Worm (Caenorhabditis elegans) whole organism, young adult: ENCODE data around the gene F41H8.2.

Source experiments
- B0019.2 ChIP-seq: fragments of 200-800 bp; sonication (Bioruptor generic); conservative IDR thresholded peaks from 2 replicates; pipeline ENCODE4 v1.3.6; 2022; ENCODE audit warnings: missing genetic modification reagents, missing genetic modification characterization, missing compliant biosample characterization
- B0035.1 ChIP-seq: sonication (generic microtip); optimal IDR thresholded peaks from 2 replicates; lab custom pipeline; 2016; ENCODE audit warnings: missing genetic modification characterization, mild to moderate bottlenecking, missing compliant biosample characterization, missing genotype, missing genetic modification reagents
- C17E4.6 ChIP-seq: fragments of 200-800 bp; sonication (Bioruptor generic); IDR thresholded peaks from 2 replicates; pipeline ENCODE4 v1.3.6; 2022; ENCODE audit warnings: missing genetic modification reagents, missing genetic modification characterization, missing compliant biosample characterization
- F22D6.2 ChIP-seq: sonication (generic microtip); optimal IDR thresholded peaks from 2 replicates; lab custom pipeline; 2016; ENCODE audit warnings: mild to moderate bottlenecking, missing genetic modification characterization, missing compliant biosample characterization
- F52B5.7 ChIP-seq: sonication (generic microtip); optimal IDR thresholded peaks from 2 replicates; lab custom pipeline; 2016; ENCODE audit warnings: mild to moderate bottlenecking, missing genetic modification characterization, missing compliant biosample characterization
- Y53F4B.3 ChIP-seq: fragments of 200-800 bp; sonication (Bioruptor generic); IDR thresholded peaks from 2 replicates; pipeline ENCODE4 v1.3.6; 2022; ENCODE audit warnings: missing genetic modification reagents, missing genetic modification characterization, missing compliant biosample characterization
- Y53G8AR.9 ChIP-seq: fragments of 200-800 bp; sonication (Bioruptor generic); conservative IDR thresholded peaks from 2 replicates; pipeline ENCODE4 v1.3.6; 2022; ENCODE audit warnings: missing genetic modification reagents, missing genetic modification characterization, missing compliant biosample characterization
- ama-1 ChIP-seq, 3 experiments: fragments of 150-350 bp in 1 of 3; sonication (generic microtip) in 2 of 3; optimal IDR thresholded peaks; 2 replicates each; lab custom pipeline; 2014 to 2018; ENCODE audit warnings: missing biosample characterization in 2 of 3, missing genetic modification characterization in 2 of 3, missing genetic modification reagents in 2 of 3
- aptf-3 ChIP-seq: fragments of 200-800 bp; sonication (Bioruptor generic); IDR thresholded peaks from 2 replicates; pipeline ENCODE4 v1.3.6; 2022; ENCODE audit warnings: missing genetic modification characterization, missing compliant biosample characterization
- atf-7 ChIP-seq: sonication (generic microtip); optimal IDR thresholded peaks from 2 replicates; lab custom pipeline; 2017; ENCODE audit warnings: mild to moderate bottlenecking, missing genetic modification characterization, missing compliant biosample characterization
- athp-1 ChIP-seq: sonication (generic microtip); optimal IDR thresholded peaks from 2 replicates; lab custom pipeline; 2017; ENCODE audit warnings: mild to moderate bottlenecking, missing genetic modification characterization, missing compliant biosample characterization
- attf-3 ChIP-seq: fragments of 200-800 bp; sonication (Bioruptor generic); conservative IDR thresholded peaks from 2 replicates; pipeline ENCODE4 v1.3.6; 2022; ENCODE audit warnings: missing genetic modification reagents, missing genetic modification characterization, missing compliant biosample characterization
- attf-6 ChIP-seq: fragments of 200-800 bp; sonication (Bioruptor generic); IDR thresholded peaks from 2 replicates; pipeline ENCODE4 v1.3.6; 2022; ENCODE audit warnings: missing genetic modification reagents, missing genetic modification characterization, missing compliant biosample characterization
- bed-1 ChIP-seq: fragments of 200-800 bp; sonication (Bioruptor generic); IDR thresholded peaks from 2 replicates; pipeline ENCODE4 v1.3.6; 2022; ENCODE audit warnings: missing genetic modification reagents, missing genetic modification characterization, missing compliant biosample characterization
- bed-2 ChIP-seq: fragments of 200-800 bp; sonication (Bioruptor generic); IDR thresholded peaks from 2 replicates; pipeline ENCODE4 v1.3.6; 2022; ENCODE audit warnings: missing genetic modification reagents, missing genetic modification characterization, missing compliant biosample characterization
- ccch-3 ChIP-seq: fragments of 200-800 bp; sonication (Bioruptor generic); optimal IDR thresholded peaks from 2 replicates; lab custom pipeline; 2018; ENCODE audit warnings: mild to moderate bottlenecking, missing genetic modification characterization, missing compliant biosample characterization
- ceh-79 ChIP-seq: sonication (generic microtip); optimal IDR thresholded peaks from 2 replicates; lab custom pipeline; 2017; ENCODE audit warnings: mild to moderate bottlenecking, missing genetic modification characterization, missing compliant biosample characterization
- ceh-91 ChIP-seq: fragments of 200-800 bp; sonication (Bioruptor generic); IDR thresholded peaks from 2 replicates; pipeline ENCODE4 v1.3.6; 2022; ENCODE audit warnings: missing genetic modification reagents, missing genetic modification characterization, missing compliant biosample characterization
- chd-7 ChIP-seq: sonication (generic microtip); optimal IDR thresholded peaks from 2 replicates; lab custom pipeline; 2016; ENCODE audit warnings: mild to moderate bottlenecking, missing genetic modification characterization, moderate library complexity, missing compliant biosample characterization
- dpff-1 ChIP-seq: sonication (generic microtip); optimal IDR thresholded peaks from 2 replicates; lab custom pipeline; 2017; ENCODE audit warnings: mild to moderate bottlenecking, missing genetic modification characterization, missing compliant biosample characterization
- fkh-3 ChIP-seq: sonication (generic microtip); optimal IDR thresholded peaks from 2 replicates; lab custom pipeline; 2016; ENCODE audit warnings: mild to moderate bottlenecking, missing genetic modification characterization, missing compliant biosample characterization
- hsf-1 ChIP-seq: fragments of 200-800 bp; sonication (Bioruptor generic); IDR thresholded peaks from 2 replicates; pipeline ENCODE4 v1.3.6; 2022; ENCODE audit warnings: missing genetic modification reagents, missing genetic modification characterization, missing compliant biosample characterization
- lag-1 ChIP-seq: fragments of 200-800 bp; sonication (Bioruptor generic); IDR thresholded peaks from 2 replicates; pipeline ENCODE4 v1.3.6; 2022; ENCODE audit warnings: missing genetic modification reagents, missing genetic modification characterization, missing compliant biosample characterization
- lin-40 ChIP-seq: sonication (generic microtip); optimal IDR thresholded peaks from 2 replicates; lab custom pipeline; 2016; ENCODE audit warnings: missing genetic modification characterization, mild to moderate bottlenecking, missing compliant biosample characterization, missing genotype, missing genetic modification reagents
- lin-54 ChIP-seq: fragments of 200-800 bp; sonication (Bioruptor generic); optimal IDR thresholded peaks from 2 replicates; lab custom pipeline; 2018; ENCODE audit warnings: mild to moderate bottlenecking, missing genetic modification characterization, missing compliant biosample characterization
- lir-1 ChIP-seq: fragments of 200-800 bp; sonication (Bioruptor generic); conservative IDR thresholded peaks from 2 replicates; pipeline ENCODE4 v1.3.6; 2022; ENCODE audit warnings: missing genetic modification reagents, missing genetic modification characterization, missing compliant biosample characterization
- madf-10 ChIP-seq: sonication (generic microtip); optimal IDR thresholded peaks from 2 replicates; lab custom pipeline; 2016; ENCODE audit warnings: mild to moderate bottlenecking, missing genetic modification characterization, missing compliant biosample characterization
- madf-3 ChIP-seq: fragments of 200-800 bp; sonication (Bioruptor generic); IDR thresholded peaks from 2 replicates; pipeline ENCODE4 v1.3.6; 2022; ENCODE audit warnings: missing genetic modification reagents, missing genetic modification characterization, missing compliant biosample characterization
- mel-28 ChIP-seq: sonication (generic microtip); optimal IDR thresholded peaks from 2 replicates; lab custom pipeline; 2016; ENCODE audit warnings: borderline replicate concordance, mild to moderate bottlenecking, missing genetic modification characterization, missing compliant biosample characterization
- nhr-90 ChIP-seq: sonication (generic microtip); optimal IDR thresholded peaks from 2 replicates; lab custom pipeline; 2016; ENCODE audit warnings: missing genotype, mild to moderate bottlenecking, missing genetic modification characterization, missing compliant biosample characterization
- rec-8 ChIP-seq, 2 experiments: sonication (generic microtip); optimal IDR thresholded peaks; 2 replicates each; lab custom pipeline; 2016; ENCODE audit warnings: mild to moderate bottlenecking in 2 of 2, missing genetic modification characterization in 2 of 2, missing genetic modification reagents in 2 of 2, missing genotype in 2 of 2, missing biosample characterization in 1 of 2, missing compliant biosample characterization in 1 of 2, moderate library complexity in 1 of 2
- repo-1 ChIP-seq: sonication (generic microtip); optimal IDR thresholded peaks from 2 replicates; lab custom pipeline; 2017; ENCODE audit warnings: mild to moderate bottlenecking, missing genetic modification characterization, missing compliant biosample characterization
- sdz-38 ChIP-seq: sonication (generic microtip); optimal IDR thresholded peaks from 2 replicates; lab custom pipeline; 2016; ENCODE audit warnings: missing genotype, missing genetic modification characterization, missing compliant biosample characterization
- sea-2 ChIP-seq: fragments of 200-800 bp; sonication (Bioruptor generic); IDR thresholded peaks from 2 replicates; pipeline ENCODE4 v1.3.6; 2022; ENCODE audit warnings: missing genetic modification characterization, missing compliant biosample characterization
- snpc-1.3 ChIP-seq: sonication (generic microtip); optimal IDR thresholded peaks from 2 replicates; lab custom pipeline; 2017; ENCODE audit warnings: missing genetic modification characterization, mild to moderate bottlenecking, missing compliant biosample characterization, antibody characterized with exemption, moderate library complexity, missing genotype, missing genetic modification reagents; ENCODE audit not compliant: insufficient read depth
- snpc-3.4 ChIP-seq: sonication (generic microtip); optimal IDR thresholded peaks from 2 replicates; lab custom pipeline; 2017; ENCODE audit warnings: missing genetic modification characterization, mild to moderate bottlenecking, missing compliant biosample characterization, antibody characterized with exemption, moderate library complexity, missing genotype, missing genetic modification reagents
- somi-1 ChIP-seq: fragments of 200-800 bp; sonication (Bioruptor generic); optimal IDR thresholded peaks from 2 replicates; lab custom pipeline; 2018; ENCODE audit warnings: mild to moderate bottlenecking, missing genetic modification characterization, missing compliant biosample characterization
- tbp1 ChIP-seq: fragments of 200-800 bp; sonication (Bioruptor generic); optimal IDR thresholded peaks from 2 replicates; lab custom pipeline; 2018; ENCODE audit warnings: mild to moderate bottlenecking, missing genetic modification characterization, missing compliant biosample characterization
- zfh-2 ChIP-seq: fragments of 200-800 bp; sonication (Bioruptor generic); conservative IDR thresholded peaks from 2 replicates; pipeline ENCODE4 v1.3.6; 2022; ENCODE audit warnings: missing genetic modification reagents, missing genetic modification characterization, missing compliant biosample characterization
- zim-3 ChIP-seq: sonication (generic microtip); optimal IDR thresholded peaks from 2 replicates; lab custom pipeline; 2017; ENCODE audit warnings: mild to moderate bottlenecking, missing genetic modification characterization, moderate library complexity, missing compliant biosample characterization
- ztf-25 ChIP-seq: fragments of 200-800 bp; sonication (Bioruptor generic); IDR thresholded peaks from 2 replicates; pipeline ENCODE4 v1.3.6; 2022; ENCODE audit warnings: missing genetic modification reagents, missing genetic modification characterization, missing compliant biosample characterization
- ztf-26 ChIP-seq: sonication (generic microtip); optimal IDR thresholded peaks from 2 replicates; lab custom pipeline; 2017; ENCODE audit warnings: missing genetic modification characterization, missing compliant biosample characterization
- ztf-28 ChIP-seq: fragments of 200-800 bp; sonication (Bioruptor generic); IDR thresholded peaks from 2 replicates; pipeline ENCODE4 v1.3.6; 2022; ENCODE audit warnings: missing genetic modification reagents, missing genetic modification characterization, missing compliant biosample characterization
- ztf-3 ChIP-seq: fragments of 200-800 bp; sonication (Bioruptor generic); optimal IDR thresholded peaks from 2 replicates; lab custom pipeline; 2018; ENCODE audit warnings: mild to moderate bottlenecking, missing genetic modification characterization, missing compliant biosample characterization

The F41H8.2 gene

ce11 chrV:849512-849911 lies 23.3 kb downstream of the F41H8.2 start, which contains the start of gene srbc-12:
TSS of gene srbc-12 (plus strand) at chrV:849812.
- TF ChIP-seq sdz-38 (tag; lab: Kevin White, UChicago) (no peak), C17E4.6 (GFP tag; lab: Robert Waterston, UW) (no peak), zim-3 (tag; lab: Kevin White, UChicago) (no peak), ceh-91 (no peak), bed-2 (GFP tag; lab: Robert Waterston, UW) (no peak), fkh-3 (tag; lab: Kevin White, UChicago) (no peak), repo-1 (tag; lab: Kevin White, UChicago) (no peak), Y53G8AR.9 (GFP tag; lab: Robert Waterston, UW) (no peak), ztf-28 (no peak), snpc-1.3 (tag; lab: Kevin White, UChicago) (no peak), atf-7 (no peak), zfh-2 (GFP tag; lab: Robert Waterston, UW) (no peak), attf-3 (no peak), snpc-3.4 (tag; lab: Kevin White, UChicago) (no peak), ztf-26 (no peak)

- TF ChIP-seq B0019.2 (GFP tag; lab: Robert Waterston, UW): no peak
- no peak for TF ChIP-seq ceh-79 (tag; lab: Kevin White, UChicago)
- TF ChIP-seq lag-1 (GFP tag; lab: Robert Waterston, UW): no peak
- no peak for TF ChIP-seq lir-1 (GFP tag; lab: Robert Waterston, UW)
- TF ChIP-seq F22D6.2 (tag; lab: Kevin White, UChicago): no peak
- TF ChIP-seq mel-28 (tag; lab: Kevin White, UChicago): no peak
- TF ChIP-seq hsf-1 (GFP tag; lab: Robert Waterston, UW): no peak
- no peak for TF ChIP-seq somi-1 (GFP tag; lab: Kevin White, UChicago)
- TF ChIP-seq bed-1: no peak
- TF ChIP-seq lin-40 (tag; lab: Kevin White, UChicago): no peak
- no peak for TF ChIP-seq rec-8 (tag; optimal IDR thresholded peaks at IDR 0.05; lab: Kevin White, UChicago)
- TF ChIP-seq aptf-3: no peak
- TF ChIP-seq lin-54: no peak
- no peak for TF ChIP-seq attf-3
- TF ChIP-seq tbp1: no peak
Measured at ce11 chrV:852184-852583, 26.0 kb downstream of the F41H8.2 start, which contains the start of gene K09C6.3. TSS of gene K09C6.3 (plus strand) at chrV:852484.

ce11 chrV:854966-855365 lies 28.8 kb downstream of the F41H8.2 start, which contains the start of gene K09C6.9:
TSS of gene K09C6.9 (minus strand) at chrV:855066.
- TF ChIP-seq ztf-3: no peak
- no peak for TF ChIP-seq ztf-25 (GFP tag; lab: Robert Waterston, UW)
- no peak for TF ChIP-seq athp-1 (tag; lab: Kevin White, UChicago)
- TF ChIP-seq chd-7: no peak
- no peak for TF ChIP-seq ztf-26
- TF ChIP-seq Y53F4B.3: no peak
- no peak for TF ChIP-seq madf-10
- no peak for TF ChIP-seq F52B5.7 (tag; lab: Kevin White, UChicago)
- TF ChIP-seq dpff-1: no peak
- TF ChIP-seq madf-3 (GFP tag; lab: Robert Waterston, UW): no peak
- TF ChIP-seq sea-2 (GFP tag; lab: Robert Waterston, UW): no peak
- TF ChIP-seq attf-6: no peak
- no peak for TF ChIP-seq ama-1 (optimal IDR thresholded peaks at IDR 0.05; lab: Kevin White, UChicago)
- TF ChIP-seq ama-1 (GFP tag; optimal IDR thresholded peaks at IDR 0.05; lab: Kevin White, UChicago): no peak
- TF ChIP-seq nhr-90 (tag; lab: Kevin White, UChicago): no peak
- TF ChIP-seq lin-40 (tag; lab: Kevin White, UChicago): no peak
- no peak for TF ChIP-seq B0035.1 (tag; lab: Kevin White, UChicago)
- no peak for TF ChIP-seq ccch-3 (GFP tag; lab: Kevin White, UChicago)
- TF ChIP-seq, all 124 proteins: peak for 0
